Fruit fly (Drosophila melanogaster) whole organism, embryonic: ENCODE results near the gene Rab5.

Experiments
- Aef1 ChIP-seq: fragments of 200-800 bp; sonication (Bioruptor generic); IDR thresholded peaks from 3 replicates; pipeline ENCODE4 v1.3.6; 2022; ENCODE audit warnings: missing biosample characterization, missing genetic modification characterization
- Blimp-1 ChIP-seq: fragments of 200-800 bp; sonication (Bioruptor generic); optimal IDR thresholded peaks from 3 replicates; lab custom pipeline; 2018; ENCODE audit warnings: missing biosample characterization, missing genetic modification characterization, mild to moderate bottlenecking, moderate library complexity, missing genetic modification reagents
- BtbVII ChIP-seq: fragments of 200-800 bp; sonication (Bioruptor generic); optimal IDR thresholded peaks from 3 replicates; lab custom pipeline; 2017; ENCODE audit warnings: missing biosample characterization, mild to moderate bottlenecking, missing genetic modification characterization
- CG10147 ChIP-seq: fragments of 200-800 bp; sonication (Bioruptor generic); optimal IDR thresholded peaks from 2 replicates; lab custom pipeline; 2019; ENCODE audit warnings: missing biosample characterization, mild to moderate bottlenecking, missing genetic modification characterization, moderate library complexity
- CG10267 ChIP-seq: fragments of 200-800 bp; sonication (Bioruptor generic); optimal IDR thresholded peaks from 2 replicates; lab custom pipeline; 2018; ENCODE audit warnings: missing biosample characterization, mild to moderate bottlenecking, missing genetic modification characterization, moderate library complexity
- CG10654 ChIP-seq: fragments of 200-800 bp; sonication (Bioruptor generic); optimal IDR thresholded peaks from 2 replicates; lab custom pipeline; 2016; ENCODE audit warnings: missing biosample characterization, missing genetic modification characterization
- CG11504 ChIP-seq: fragments of 200-800 bp; sonication (Bioruptor generic); optimal IDR thresholded peaks from 3 replicates; lab custom pipeline; 2019; ENCODE audit warnings: missing biosample characterization, mild to moderate bottlenecking, missing genetic modification characterization, moderate library complexity
- CG1233 ChIP-seq: fragments of 200-800 bp; sonication (Bioruptor generic); optimal IDR thresholded peaks from 4 replicates; lab custom pipeline; 2018; ENCODE audit warnings: missing biosample characterization, mild to moderate bottlenecking, missing genetic modification characterization
- CG12659 ChIP-seq: fragments of 200-800 bp; sonication (Bioruptor generic); optimal IDR thresholded peaks from 3 replicates; lab custom pipeline; 2017; ENCODE audit warnings: mild to moderate bottlenecking, missing biosample characterization, missing genetic modification reagents, missing genetic modification characterization
- CG15073 ChIP-seq: fragments of 200-800 bp; sonication (Bioruptor generic); optimal IDR thresholded peaks from 2 replicates; lab custom pipeline; 2016; ENCODE audit warnings: missing biosample characterization, missing genetic modification characterization
- CG17385 ChIP-seq: fragments of 200-800 bp; sonication (Bioruptor generic); optimal IDR thresholded peaks from 3 replicates; lab custom pipeline; 2018; ENCODE audit warnings: missing biosample characterization, mild to moderate bottlenecking, missing genetic modification characterization
- CG17829 ChIP-seq: fragments of 200-800 bp; optimal IDR thresholded peaks from 2 replicates; lab custom pipeline; 2019; ENCODE audit warnings: missing biosample characterization, mild to moderate bottlenecking, missing genetic modification characterization, moderate library complexity
- CG18599 ChIP-seq: fragments of 200-800 bp; sonication (Bioruptor generic); optimal IDR thresholded peaks from 3 replicates; lab custom pipeline; 2017; ENCODE audit warnings: missing biosample characterization, missing genetic modification characterization, mild to moderate bottlenecking, moderate library complexity, missing genetic modification reagents
- CG32532 ChIP-seq: fragments of 200-800 bp; sonication (Bioruptor generic); IDR thresholded peaks from 2 replicates; pipeline ENCODE4 v1.3.6; 2022; ENCODE audit warnings: missing biosample characterization, missing genetic modification characterization
- CG3281 ChIP-seq: fragments of 200-800 bp; sonication (Bioruptor generic); optimal IDR thresholded peaks from 3 replicates; lab custom pipeline; 2017; ENCODE audit warnings: missing biosample characterization, mild to moderate bottlenecking, missing genetic modification characterization
- CG34376 ChIP-seq: fragments of 200-800 bp; sonication (Bioruptor generic); optimal IDR thresholded peaks from 2 replicates; lab custom pipeline; 2018; ENCODE audit warnings: missing biosample characterization, mild to moderate bottlenecking, missing genetic modification characterization
- CG3847 ChIP-seq: fragments of 200-800 bp; sonication (Bioruptor generic); IDR thresholded peaks from 2 replicates; pipeline ENCODE4 v1.3.6; 2022; ENCODE audit warnings: missing biosample characterization, missing genetic modification characterization
- CG4617 ChIP-seq: fragments of 200-800 bp; sonication (Bioruptor generic); optimal IDR thresholded peaks from 3 replicates; lab custom pipeline; 2016; ENCODE audit warnings: missing biosample characterization, missing genetic modification characterization, borderline replicate concordance
- CG6272 ChIP-seq: fragments of 200-800 bp; sonication (Bioruptor generic); IDR thresholded peaks from 2 replicates; pipeline ENCODE4 v1.3.6; 2022; ENCODE audit warnings: missing biosample characterization, missing genetic modification characterization
- CG6689 ChIP-seq: fragments of 200-800 bp; sonication (Bioruptor generic); IDR thresholded peaks from 2 replicates; pipeline ENCODE4 v1.3.6; 2022; ENCODE audit warnings: missing biosample characterization, missing genetic modification characterization
- CG6854 ChIP-seq: fragments of 200-800 bp; sonication (Bioruptor generic); optimal IDR thresholded peaks from 3 replicates; lab custom pipeline; 2017; ENCODE audit warnings: missing biosample characterization, mild to moderate bottlenecking, missing genetic modification characterization
- CG7839 ChIP-seq: fragments of 200-800 bp; sonication (Bioruptor generic); optimal IDR thresholded peaks from 3 replicates; lab custom pipeline; 2018; ENCODE audit warnings: missing biosample characterization, mild to moderate bottlenecking, missing genetic modification characterization, moderate library complexity
- CG8478 ChIP-seq: fragments of >200 bp; optimal IDR thresholded peaks from 2 replicates; lab custom pipeline; 2018
- CG9876 ChIP-seq: fragments of 200-800 bp; sonication (Bioruptor generic); optimal IDR thresholded peaks from 2 replicates; lab custom pipeline; 2016; ENCODE audit warnings: missing biosample characterization, missing genetic modification characterization
- CG9932 ChIP-seq: fragments of 200-800 bp; sonication (Bioruptor generic); IDR thresholded peaks from 2 replicates; pipeline ENCODE4 v1.3.6; 2022; ENCODE audit warnings: missing biosample characterization, missing genetic modification characterization
- D19B ChIP-seq: fragments of 200-800 bp; sonication (Bioruptor generic); optimal IDR thresholded peaks from 2 replicates; lab custom pipeline; 2017; ENCODE audit warnings: missing biosample characterization, mild to moderate bottlenecking, missing genetic modification characterization
- Dad ChIP-seq: fragments of 200-800 bp; sonication (Bioruptor generic); optimal IDR thresholded peaks from 3 replicates; lab custom pipeline; 2016; ENCODE audit warnings: missing biosample characterization, missing genetic modification characterization
- Dref ChIP-seq: fragments of 200-800 bp; sonication (Bioruptor generic); IDR thresholded peaks from 2 replicates; pipeline ENCODE4 v1.3.6; 2022; ENCODE audit warnings: missing biosample characterization, missing genetic modification characterization
- Drgx ChIP-seq: fragments of 200-800 bp; sonication (Bioruptor generic); IDR thresholded peaks from 2 replicates; pipeline ENCODE4 v1.3.6; 2022; ENCODE audit warnings: missing biosample characterization, missing genetic modification characterization
- H2.0 ChIP-seq: fragments of 200-800 bp; sonication (Bioruptor generic); IDR thresholded peaks from 2 replicates; pipeline ENCODE4 v1.3.6; 2022; ENCODE audit warnings: missing biosample characterization, missing genetic modification characterization
- HHEX ChIP-seq: fragments of 200-800 bp; sonication (Bioruptor generic); optimal IDR thresholded peaks from 3 replicates; lab custom pipeline; 2017; ENCODE audit warnings: missing biosample characterization, mild to moderate bottlenecking, missing genetic modification characterization, missing genetic modification reagents
- Hand ChIP-seq: fragments of 200-800 bp; sonication (Bioruptor generic); optimal IDR thresholded peaks from 2 replicates; lab custom pipeline; 2017; ENCODE audit warnings: mild to moderate bottlenecking, missing biosample characterization, missing genetic modification reagents, missing genetic modification characterization
- Hmx ChIP-seq: fragments of 200-800 bp; sonication (Bioruptor generic); optimal IDR thresholded peaks from 2 replicates; lab custom pipeline; 2016; ENCODE audit warnings: missing biosample characterization, missing genetic modification characterization
- Hr78 ChIP-seq, 2 experiments: fragments of 200-800 bp in 1 of 2; fragments of >200 bp in 1 of 2; sonication (Bioruptor generic) in 1 of 2; optimal IDR thresholded peaks; 2 replicates each; lab custom pipeline; 2017 to 2019; ENCODE audit warnings: missing biosample characterization in 2 of 2, missing genetic modification characterization in 2 of 2, mild to moderate bottlenecking in 1 of 2, moderate library complexity in 1 of 2
- NfI ChIP-seq: fragments of 200-800 bp; sonication (Bioruptor generic); optimal IDR thresholded peaks from 3 replicates; lab custom pipeline; 2018; ENCODE audit warnings: missing biosample characterization, mild to moderate bottlenecking, missing genetic modification characterization, moderate library complexity
- Poxn ChIP-seq: fragments of 200-800 bp; sonication (Bioruptor generic); IDR thresholded peaks from 2 replicates; pipeline ENCODE4 v1.3.6; 2022; ENCODE audit warnings: missing biosample characterization, missing genetic modification characterization
- ara ChIP-seq: fragments of 200-800 bp; sonication (Bioruptor generic); IDR thresholded peaks from 2 replicates; pipeline ENCODE4 v1.3.6; 2022; ENCODE audit warnings: missing biosample characterization, missing genetic modification characterization
- ase ChIP-seq: fragments of 200-800 bp; sonication (Bioruptor generic); IDR thresholded peaks from 3 replicates; pipeline ENCODE4 v1.3.6; 2022; ENCODE audit warnings: missing biosample characterization, missing genetic modification characterization
- az2 ChIP-seq: fragments of 200-800 bp; sonication (Bioruptor generic); optimal IDR thresholded peaks from 3 replicates; lab custom pipeline; 2016; ENCODE audit warnings: missing biosample characterization, missing genetic modification characterization
- cwo ChIP-seq: fragments of 200-800 bp; sonication (Bioruptor generic); optimal IDR thresholded peaks from 3 replicates; lab custom pipeline; 2017; ENCODE audit warnings: missing biosample characterization, missing genetic modification characterization, mild to moderate bottlenecking, moderate library complexity, missing genetic modification reagents
- dysf ChIP-seq: fragments of 200-800 bp; sonication (Bioruptor generic); IDR thresholded peaks from 3 replicates; pipeline ENCODE4 v1.3.6; 2022; ENCODE audit warnings: missing biosample characterization, missing genetic modification characterization
- insv ChIP-seq, 2 experiments: fragments of 200-800 bp; sonication (Bioruptor generic); optimal IDR thresholded peaks; 3 replicates each; lab custom pipeline; 2016 to 2018; ENCODE audit warnings: missing biosample characterization in 2 of 2, missing genetic modification characterization in 2 of 2
- lilli ChIP-seq: fragments of 200-800 bp; sonication (Bioruptor generic); optimal IDR thresholded peaks from 3 replicates; lab custom pipeline; 2016; ENCODE audit warnings: missing biosample characterization, missing genetic modification characterization
- nmo ChIP-seq: fragments of 200-800 bp; sonication (Bioruptor generic); optimal IDR thresholded peaks from 2 replicates; lab custom pipeline; 2018; ENCODE audit warnings: missing biosample characterization, mild to moderate bottlenecking, missing genetic modification characterization, moderate library complexity
- pho ChIP-seq: fragments of 200-800 bp; sonication (Bioruptor generic); optimal IDR thresholded peaks from 2 replicates; lab custom pipeline; 2016; ENCODE audit warnings: missing biosample characterization, missing genetic modification characterization
- pita ChIP-seq: fragments of 200-800 bp; sonication (Bioruptor generic); optimal IDR thresholded peaks from 2 replicates; lab custom pipeline; 2017; ENCODE audit warnings: missing biosample characterization, mild to moderate bottlenecking, missing genetic modification characterization
- so ChIP-seq: fragments of 200-800 bp; sonication (Bioruptor generic); IDR thresholded peaks from 3 replicates; pipeline ENCODE4 v1.3.6; 2022; ENCODE audit warnings: missing biosample characterization, missing genetic modification characterization
- stc ChIP-seq: fragments of 200-800 bp; sonication (Bioruptor generic); IDR thresholded peaks from 2 replicates; pipeline ENCODE4 v1.3.6; 2022; ENCODE audit warnings: missing biosample characterization, missing genetic modification characterization
- stwl ChIP-seq: fragments of 200-800 bp; sonication (Bioruptor generic); optimal IDR thresholded peaks from 3 replicates; lab custom pipeline; 2018; ENCODE audit warnings: missing biosample characterization, mild to moderate bottlenecking, missing genetic modification characterization, moderate library complexity
- toy ChIP-seq: fragments of 200-800 bp; sonication (Bioruptor generic); IDR thresholded peaks from 2 replicates; pipeline ENCODE4 v1.3.6; 2022; ENCODE audit warnings: missing biosample characterization, missing genetic modification characterization
- wdn ChIP-seq: fragments of 200-800 bp; sonication (Bioruptor generic); IDR thresholded peaks from 2 replicates; pipeline ENCODE4 v1.3.6; 2022; ENCODE audit warnings: missing biosample characterization, missing genetic modification characterization

The Rab5 gene

DNA sequence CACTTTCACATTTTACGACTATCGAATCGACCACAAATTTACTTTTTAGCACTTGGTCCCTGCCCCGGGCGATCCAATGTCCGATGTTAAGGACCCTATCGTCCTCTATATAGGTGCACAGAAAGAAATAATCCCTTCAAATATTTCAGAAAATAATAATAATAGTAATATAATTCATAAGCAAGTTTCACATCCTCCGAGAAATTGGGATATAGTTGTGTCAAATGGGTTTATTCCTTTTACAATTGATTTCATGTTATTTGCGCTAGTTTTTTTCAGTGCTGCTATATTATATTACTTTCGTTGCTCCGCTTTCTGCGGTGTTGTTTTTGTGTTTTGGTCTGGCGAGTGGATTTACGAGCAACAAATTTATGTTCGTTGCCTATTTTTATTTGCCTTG, 16.6 kb downstream of the Rab5 start (continued):
- peak; percentile 37 for TF ChIP-seq cwo
- peak; percentile 81 for TF ChIP-seq CG18599 (GFP tag; lab: Kevin White, UChicago)
- TF ChIP-seq CG17385 = peak; percentile 35
- TF ChIP-seq CG10147 (GFP tag; lab: Kevin White, UChicago) = peak; percentile 47
- no peak for TF ChIP-seq ase (GFP tag; lab: Robert Waterston, UW)
- peak; percentile 45 for TF ChIP-seq lilli (GFP tag; lab: Kevin White, UChicago)
- TF ChIP-seq D19B = peak; percentile 12
- peak; percentile 57 for TF ChIP-seq CG3281 (GFP tag; lab: Kevin White, UChicago)
- peak; percentile 21; the same call in 1 of the 3 replicates for TF ChIP-seq Aef1 (GFP tag; lab: Robert Waterston, UW)
- peak; percentile 60 for TF ChIP-seq CG7839 (tag; lab: Kevin White, UChicago)
- no peak for TF ChIP-seq toy (GFP tag; lab: Robert Waterston, UW)
- TF ChIP-seq Poxn (GFP tag; lab: Robert Waterston, UW) = no peak
- TF ChIP-seq CG34376 = peak; percentile 11
- TF ChIP-seq CG4617 (GFP tag; lab: Kevin White, UChicago) = no peak
- no peak for TF ChIP-seq pita (GFP tag; lab: Kevin White, UChicago)
- peak; percentile 24 for TF ChIP-seq nmo
- TF ChIP-seq CG6854 = peak; percentile 39
- 0 out of 3 replicates have a peak, but pooled peaks have one; percentile 24 for TF ChIP-seq so
- no peak for TF ChIP-seq CG9876 (GFP tag; lab: Kevin White, UChicago)
- TF ChIP-seq az2 = peak; percentile 6
- TF ChIP-seq CG12659 (GFP tag; lab: Kevin White, UChicago) = peak; percentile 24
- no peak for TF ChIP-seq Hr78 (GFP tag; optimal IDR thresholded peaks at IDR 0.05; lab: Kevin White, UChicago)
- TF ChIP-seq Drgx (GFP tag; lab: Robert Waterston, UW) = no peak
- no peak for TF ChIP-seq Blimp-1 (GFP tag; lab: Kevin White, UChicago)
- no peak for TF ChIP-seq stwl (tag; lab: Kevin White, UChicago)
- TF ChIP-seq CG32532 (GFP tag; lab: Robert Waterston, UW) = peak; percentile 54; the same call in 1 of the 2 replicates
- TF ChIP-seq stc (GFP tag; lab: Robert Waterston, UW) = no peak
- TF ChIP-seq HHEX (GFP tag; lab: Kevin White, UChicago) = peak; percentile 43
- TF ChIP-seq CG8478 = no peak
- peak; percentile 43; the same call in 1 of the 2 replicates for TF ChIP-seq wdn (GFP tag; lab: Robert Waterston, UW)
- TF ChIP-seq insv (GFP tag; optimal IDR thresholded peaks at IDR 0.05; lab: Kevin White, UChicago) = no peak
- TF ChIP-seq H2.0 = 0 out of 2 replicates have a peak, but pooled peaks have one; percentile 13
- peak; percentile 53 for TF ChIP-seq CG3847 (GFP tag; lab: Robert Waterston, UW)
- TF ChIP-seq ara (GFP tag; lab: Robert Waterston, UW) = 0 out of 2 replicates have a peak, but pooled peaks have one; percentile 7
- TF ChIP-seq CG15073 = no peak
- TF ChIP-seq pho (GFP tag; lab: Kevin White, UChicago) = no peak
- no peak for TF ChIP-seq Dad (GFP tag; lab: Kevin White, UChicago)
- peak; percentile 5 for TF ChIP-seq CG1233 (GFP tag; lab: Kevin White, UChicago)
- TF ChIP-seq CG9932 (GFP tag; lab: Robert Waterston, UW) = peak; percentile 49; the same call in 1 of the 2 replicates
- TF ChIP-seq BtbVII = peak; percentile 15
- peak; percentile 66 for TF ChIP-seq CG11504 (tag; lab: Kevin White, UChicago)
- no peak for TF ChIP-seq CG6689 (GFP tag; lab: Robert Waterston, UW)
- TF ChIP-seq Hmx (GFP tag; lab: Kevin White, UChicago) = no peak
- TF ChIP-seq NfI (GFP tag; lab: Kevin White, UChicago) = peak; percentile 42
- peak; percentile 14 for TF ChIP-seq CG10267 (tag; lab: Kevin White, UChicago)
- TF ChIP-seq CG10654 = no peak
- TF ChIP-seq dysf (GFP tag; lab: Robert Waterston, UW) = peak; percentile 62; the same call in 2 of the 3 replicates
- no peak for TF ChIP-seq CG17829 (tag; lab: Kevin White, UChicago)
- no peak for TF ChIP-seq Dref
- TF ChIP-seq Hand (GFP tag; lab: Kevin White, UChicago) = peak; percentile 72
- no peak for TF ChIP-seq CG6272 (GFP tag; lab: Robert Waterston, UW)
